Fruit fly (Drosophila melanogaster) whole organism, embryonic: ENCODE results near the gene jus.

Source experiments
- jumu ChIP-seq: fragments of 200-800 bp; sonication (Bioruptor generic); optimal IDR thresholded peaks from 3 replicates; lab custom pipeline; 2016; ENCODE audit warnings: missing biosample characterization, missing genetic modification characterization
- klu ChIP-seq: fragments of 200-800 bp; sonication (Bioruptor generic); IDR thresholded peaks from 2 replicates; pipeline ENCODE4 v1.3.6; 2022; ENCODE audit warnings: missing biosample characterization, missing genetic modification characterization

DNA sequence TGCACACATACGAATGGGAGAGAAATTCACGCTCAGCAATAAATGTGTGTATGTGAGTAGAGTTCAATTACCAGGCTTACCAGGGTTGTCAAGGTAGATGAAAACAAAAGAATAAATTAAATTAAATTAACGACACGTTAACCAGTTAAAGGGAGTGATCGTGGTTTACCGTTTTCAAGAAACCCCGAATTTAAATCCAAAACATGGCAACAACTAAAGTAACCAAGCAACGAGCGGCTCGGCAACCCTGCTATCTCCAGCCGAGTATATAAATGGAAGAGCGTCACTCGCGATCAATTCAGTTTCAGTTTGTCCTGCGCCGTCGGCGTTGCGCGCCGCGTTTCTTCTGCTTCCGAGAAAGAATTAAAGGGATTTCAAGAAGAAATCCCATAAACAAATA is 19.5 kb upstream of the jus start:
- TF ChIP-seq klu (peak; percentile 95), jumu (GFP tag; lab: Kevin White, UChicago) (peak; percentile 98)
